Worm (Caenorhabditis elegans): ENCODE data around the gene cht-1.

ce11 chrX:3380167-3380566 is 19.6 kb downstream of the cht-1 start, which contains the start of gene ZK563.7:
- no peak for TF ChIP-seq him-1 (tag; optimal IDR thresholded peaks at IDR 0.05)
- no peak for TF ChIP-seq W03F9.2 (tag; optimal IDR thresholded peaks at IDR 0.05)
- no peak for TF ChIP-seq dao-5 (tag; optimal IDR thresholded peaks at IDR 0.05)
